Fruit fly (Drosophila melanogaster): Measurements from ENCODE around the gene CG1486.

The CG1486 gene

dm6 chrX:21349800-21350309, 26.0 kb downstream of the CG1486 start, which contains the start of the genes peng and sol (continued):
- peak; percentile 74 for TF ChIP-seq CG10209 (GFP tag; optimal IDR thresholded peaks at IDR 0.05)
- TF ChIP-seq cato (GFP tag; optimal IDR thresholded peaks at IDR 0.05; ENCODE audit: borderline replicate concordance) = peak; percentile 59
- peak; percentile 65 for TF ChIP-seq fu2 (GFP tag; optimal IDR thresholded peaks at IDR 0.05)
- peak; percentile 64 for TF ChIP-seq Sin3A (optimal IDR thresholded peaks at IDR 0.05)
- no peak for TF ChIP-seq CG2129 (GFP tag; IDR thresholded peaks at IDR 0.05; ENCODE audit: partially characterized antibody)
- TF ChIP-seq fd96Cb (tag; optimal IDR thresholded peaks at IDR 0.05) = peak; percentile 63
- TF ChIP-seq PHDP (tag; optimal IDR thresholded peaks at IDR 0.05) = peak; percentile 66
- TF ChIP-seq CG11560 (tag; IDR thresholded peaks at IDR 0.05) = 0 out of 3 replicates have a peak, but pooled peaks have one; percentile 43
- TF ChIP-seq eyg (GFP tag; optimal IDR thresholded peaks at IDR 0.05) = peak; percentile 36
- TF ChIP-seq CG11247 (GFP tag; IDR thresholded peaks at IDR 0.05) = peak; percentile 64; the same call in 1 of the 2 replicates
- TF ChIP-seq ab (GFP tag; optimal IDR thresholded peaks at IDR 0.05) = peak; percentile 15
- peak; percentile 61 for TF ChIP-seq CG10654 (GFP tag; optimal IDR thresholded peaks at IDR 0.05)
- TF ChIP-seq CG30403 (GFP tag; optimal IDR thresholded peaks at IDR 0.05) = peak; percentile 87
- peak; percentile 74 for TF ChIP-seq az2 (GFP tag; optimal IDR thresholded peaks at IDR 0.05)
- peak; percentile 12 for TF ChIP-seq CG10274 (GFP tag; optimal IDR thresholded peaks at IDR 0.05)
- peak; percentile 52; the same call in 1 of the 2 replicates for TF ChIP-seq CG14014 (GFP tag; IDR thresholded peaks at IDR 0.05)
- peak; percentile 61 to 74 for TF ChIP-seq chif (GFP tag; optimal IDR thresholded peaks at IDR 0.05)
- no peak for TF ChIP-seq Lim3 (GFP tag; IDR thresholded peaks at IDR 0.05)
- TF ChIP-seq CG11398 (GFP tag; optimal IDR thresholded peaks at IDR 0.05) = no peak
- peak; percentile 68; the same call in 1 of the 2 replicates for TF ChIP-seq Atf6 (GFP tag; IDR thresholded peaks at IDR 0.05)
- TF ChIP-seq ci (GFP tag; IDR thresholded peaks at IDR 0.05) = peak; percentile 51; the same call in 1 of the 3 replicates
- TF ChIP-seq CG7786 (GFP tag; optimal IDR thresholded peaks at IDR 0.05) = peak; percentile 72
- no peak for TF ChIP-seq Doc2 (GFP tag; IDR thresholded peaks at IDR 0.05)
- TF ChIP-seq Ets97D (GFP tag; optimal IDR thresholded peaks at IDR 0.05) = peak; percentile 66
- no peak for TF ChIP-seq Trl (optimal IDR thresholded peaks at IDR 0.05)
- TF ChIP-seq Trl (GFP tag; optimal IDR thresholded peaks at IDR 0.05) = peak; percentile 58
- TF ChIP-seq CG17361 (GFP tag; IDR thresholded peaks at IDR 0.05) = peak; percentile 84; the same call in 2 of the 3 replicates
- TF ChIP-seq CTCF (GFP tag; optimal IDR thresholded peaks at IDR 0.05) = peak; percentile 18
- no peak for TF ChIP-seq CG1024 (GFP tag; IDR thresholded peaks at IDR 0.05)
- no peak for TF ChIP-seq usp (GFP tag; optimal IDR thresholded peaks at IDR 0.05)
- TF ChIP-seq CG15696 (tag; optimal IDR thresholded peaks at IDR 0.05) = peak; percentile 60
- TF ChIP-seq CG15514 (GFP tag; optimal IDR thresholded peaks at IDR 0.05) = peak; percentile 54
- no peak for TF ChIP-seq CG15073 (GFP tag; optimal IDR thresholded peaks at IDR 0.05)
- TF ChIP-seq Deaf1 (tag; optimal IDR thresholded peaks at IDR 0.05) = peak; percentile 18
- TF ChIP-seq Max (GFP tag; optimal IDR thresholded peaks at IDR 0.05) = peak; percentile 80
- TF ChIP-seq CG11695 (GFP tag; IDR thresholded peaks at IDR 0.05) = peak; percentile 54; the same call in 2 of the 3 replicates
- no peak for TF ChIP-seq so (GFP tag; IDR thresholded peaks at IDR 0.05)
- TF ChIP-seq CG13894 (tag; optimal IDR thresholded peaks at IDR 0.05) = peak; percentile 76
- peak; percentile 46 for TF ChIP-seq E2f2 (GFP tag; IDR thresholded peaks at IDR 0.05)
- TF ChIP-seq Mes4 (GFP tag; optimal IDR thresholded peaks at IDR 0.05) = peak; percentile 36
- TF ChIP-seq dimm (GFP tag; IDR thresholded peaks at IDR 0.05) = no peak
- no peak for TF ChIP-seq pfk (GFP tag; optimal IDR thresholded peaks at IDR 0.05)
- TF ChIP-seq slou (GFP tag; optimal IDR thresholded peaks at IDR 0.05) = peak; percentile 77
- TF ChIP-seq CG33213 (GFP tag; optimal IDR thresholded peaks at IDR 0.05) = peak; percentile 73
- TF ChIP-seq CG43689 (GFP tag; IDR thresholded peaks at IDR 0.05) = no peak
- TF ChIP-seq CG10321 (GFP tag; IDR thresholded peaks at IDR 0.05) = no peak
- TF ChIP-seq peb (GFP tag; IDR thresholded peaks at IDR 0.05) = no peak
- peak; percentile 40 for TF ChIP-seq kay (GFP tag; optimal IDR thresholded peaks at IDR 0.05)
- TF ChIP-seq bab2 (GFP tag; optimal IDR thresholded peaks at IDR 0.05) = peak; percentile 78
- 0 out of 2 replicates have a peak, but pooled peaks have one; percentile 49 for TF ChIP-seq bbx (GFP tag; IDR thresholded peaks at IDR 0.05; ENCODE audit: partially characterized antibody)
- peak; percentile 7 for TF ChIP-seq CG3065 (GFP tag; optimal IDR thresholded peaks at IDR 0.05)
- TF ChIP-seq D19A (tag; optimal IDR thresholded peaks at IDR 0.05) = peak; percentile 47
- peak; percentile 38 for TF ChIP-seq CG7928 (GFP tag; optimal IDR thresholded peaks at IDR 0.05)
